Worm (Caenorhabditis elegans) whole organism, L3 larva: ENCODE data around the gene F11A10.5.
A peak's percentile ranks its signal among the peaks of the same experiment; 100 is the strongest.

Experiments
- ceh-16 ChIP-seq: sonication (generic microtip); optimal IDR thresholded peaks from 2 replicates; lab custom pipeline; 2017; ENCODE audit warnings: missing biosample characterization, missing genetic modification characterization
- ceh-28 ChIP-seq: fragments of 150-350 bp; optimal IDR thresholded peaks from 2 replicates; lab custom pipeline; 2014; ENCODE audit warnings: missing biosample characterization, missing genetic modification reagents, missing genetic modification characterization
- ceh-82 ChIP-seq: fragments of 150-350 bp; optimal IDR thresholded peaks from 2 replicates; lab custom pipeline; 2014; ENCODE audit warnings: missing biosample characterization, missing genetic modification characterization
- egl-27 ChIP-seq: sonication (generic microtip); optimal IDR thresholded peaks from 4 replicates; lab custom pipeline; 2017; ENCODE audit warnings: missing biosample characterization, missing genetic modification reagents, missing genetic modification characterization
- elt-1 ChIP-seq: fragments of 150-350 bp; optimal IDR thresholded peaks from 2 replicates; lab custom pipeline; 2014; ENCODE audit warnings: missing biosample characterization, missing genetic modification characterization
- elt-2 ChIP-seq: sonication (generic microtip); optimal IDR thresholded peaks from 2 replicates; lab custom pipeline; 2016; ENCODE audit warnings: missing genetic modification reagents, mild to moderate bottlenecking, missing genetic modification characterization, missing compliant biosample characterization
- elt-3 ChIP-seq, 3 experiments: fragments of 150-350 bp in 1 of 3; sonication (generic microtip) in 2 of 3; optimal IDR thresholded peaks; 2 replicates in 2 of 3; 4 replicates in 1 of 3; lab custom pipeline; 2014 to 2017; ENCODE audit warnings: missing biosample characterization in 3 of 3, missing genetic modification characterization in 3 of 3
- eor-1 ChIP-seq, 2 experiments: fragments of 150-350 bp; optimal IDR thresholded peaks; 2 replicates each; lab custom pipeline; 2014 to 2018; ENCODE audit warnings: missing biosample characterization in 2 of 2, missing genetic modification characterization in 2 of 2
- fkh-10 ChIP-seq: sonication (generic microtip); optimal IDR thresholded peaks from 2 replicates; lab custom pipeline; 2017; ENCODE audit warnings: missing biosample characterization, missing genetic modification reagents, missing genetic modification characterization
- fkh-2 ChIP-seq: fragments of 150-350 bp; optimal IDR thresholded peaks from 2 replicates; lab custom pipeline; 2014; ENCODE audit warnings: missing biosample characterization, missing genetic modification reagents, missing genetic modification characterization
- hmg-11 ChIP-seq: sonication (generic microtip); optimal IDR thresholded peaks from 2 replicates; lab custom pipeline; 2016; ENCODE audit warnings: missing genetic modification characterization, missing compliant biosample characterization
- jun-1 ChIP-seq: fragments of 150-350 bp; optimal IDR thresholded peaks from 2 replicates; lab custom pipeline; 2014; ENCODE audit warnings: missing biosample characterization, missing genetic modification reagents, missing genetic modification characterization
- lin-15B ChIP-seq: fragments of 150-350 bp; optimal IDR thresholded peaks from 2 replicates; lab custom pipeline; 2014; ENCODE audit warnings: missing biosample characterization, missing genetic modification characterization
- lsy-12 ChIP-seq: sonication (generic microtip); optimal IDR thresholded peaks from 2 replicates; lab custom pipeline; 2016; ENCODE audit warnings: mild to moderate bottlenecking, missing genetic modification characterization, missing compliant biosample characterization
- nhr-12 ChIP-seq: fragments of 150-350 bp; optimal IDR thresholded peaks from 2 replicates; lab custom pipeline; 2014; ENCODE audit warnings: missing biosample characterization, missing genetic modification characterization
- nhr-23 ChIP-seq: fragments of 150-350 bp; optimal IDR thresholded peaks from 2 replicates; lab custom pipeline; 2014; ENCODE audit warnings: missing biosample characterization, missing genetic modification reagents, missing genetic modification characterization
- nhr-25 ChIP-seq: sonication (generic microtip); optimal IDR thresholded peaks from 2 replicates; lab custom pipeline; 2017; ENCODE audit warnings: missing biosample characterization, missing genetic modification characterization
- nhr-28 ChIP-seq: fragments of 150-350 bp; optimal IDR thresholded peaks from 2 replicates; lab custom pipeline; 2014; ENCODE audit warnings: missing biosample characterization, missing genetic modification characterization
- nhr-43 ChIP-seq: sonication (generic microtip); optimal IDR thresholded peaks from 2 replicates; lab custom pipeline; 2016; ENCODE audit warnings: mild to moderate bottlenecking, missing genetic modification characterization, missing compliant biosample characterization; ENCODE audit not compliant: poor library complexity, severe bottlenecking
- nhr-67 ChIP-seq: fragments of 150-350 bp; optimal IDR thresholded peaks from 2 replicates; lab custom pipeline; 2014; ENCODE audit warnings: missing biosample characterization, missing genetic modification characterization
- nhr-76 ChIP-seq: fragments of 150-350 bp; sonication (generic microtip); optimal IDR thresholded peaks from 5 replicates; lab custom pipeline; 2014; ENCODE audit warnings: missing biosample characterization, missing genetic modification characterization
- nhr-77 ChIP-seq: fragments of 150-350 bp; optimal IDR thresholded peaks from 2 replicates; lab custom pipeline; 2014; ENCODE audit warnings: missing biosample characterization, missing genetic modification characterization
- pha-4 ChIP-seq: fragments of 150-350 bp; optimal IDR thresholded peaks from 2 replicates; lab custom pipeline; 2014; ENCODE audit warnings: missing biosample characterization, missing genetic modification reagents, missing genetic modification characterization
- pqm-1 ChIP-seq: fragments of 150-350 bp; optimal IDR thresholded peaks from 2 replicates; lab custom pipeline; 2017; ENCODE audit warnings: missing biosample characterization, missing genetic modification characterization, inconsistent platforms
- tbx-2 ChIP-seq: sonication (generic microtip); optimal IDR thresholded peaks from 2 replicates; lab custom pipeline; 2016; ENCODE audit warnings: mild to moderate bottlenecking, missing genetic modification characterization, missing compliant biosample characterization
- zag-1 ChIP-seq: fragments of 150-350 bp; optimal IDR thresholded peaks from 2 replicates; lab custom pipeline; 2014; ENCODE audit warnings: missing biosample characterization, missing genetic modification characterization
- ztf-11 ChIP-seq: fragments of 150-350 bp; optimal IDR thresholded peaks from 2 replicates; lab custom pipeline; 2014; ENCODE audit warnings: missing biosample characterization, missing genetic modification characterization

The F11A10.5 gene

DNA sequence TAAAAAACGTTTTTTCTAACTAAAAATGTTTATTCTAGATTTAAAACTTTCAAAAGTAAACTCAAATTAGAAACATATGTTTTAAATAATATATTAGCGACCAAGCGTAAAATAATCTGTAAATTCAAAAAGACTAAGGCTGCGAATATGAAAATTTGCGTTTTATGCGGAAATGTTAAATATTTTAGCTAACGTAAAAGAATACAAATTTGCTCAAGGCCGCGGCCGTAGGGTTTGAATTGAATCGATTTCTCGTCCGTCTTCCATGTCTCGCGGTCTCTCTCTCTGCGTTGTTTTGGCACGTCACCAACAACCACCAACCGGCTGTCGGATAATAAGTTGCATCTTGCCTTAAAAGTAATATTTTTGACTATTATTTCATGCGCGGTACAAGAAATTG is at the start of gene F11A10.5:
F11A10.5 (plus strand) TSS at position 301 of the 400 bp plus-strand sequence.
- TF ChIP-seq nhr-43 (tag; lab: Kevin White, UChicago) (no peak), nhr-25 (tag; lab: Kevin White, UChicago) (peak; percentile 22), nhr-77 (tag; lab: Kevin White, UChicago) (no peak), lin-15B (tag; lab: Kevin White, UChicago) (peak; percentile 41), nhr-23 (tag; lab: Kevin White, UChicago) (peak; percentile 7), ztf-11 (tag; lab: Kevin White, UChicago) (no peak), hmg-11 (tag; lab: Kevin White, UChicago) (no peak)

DNA sequence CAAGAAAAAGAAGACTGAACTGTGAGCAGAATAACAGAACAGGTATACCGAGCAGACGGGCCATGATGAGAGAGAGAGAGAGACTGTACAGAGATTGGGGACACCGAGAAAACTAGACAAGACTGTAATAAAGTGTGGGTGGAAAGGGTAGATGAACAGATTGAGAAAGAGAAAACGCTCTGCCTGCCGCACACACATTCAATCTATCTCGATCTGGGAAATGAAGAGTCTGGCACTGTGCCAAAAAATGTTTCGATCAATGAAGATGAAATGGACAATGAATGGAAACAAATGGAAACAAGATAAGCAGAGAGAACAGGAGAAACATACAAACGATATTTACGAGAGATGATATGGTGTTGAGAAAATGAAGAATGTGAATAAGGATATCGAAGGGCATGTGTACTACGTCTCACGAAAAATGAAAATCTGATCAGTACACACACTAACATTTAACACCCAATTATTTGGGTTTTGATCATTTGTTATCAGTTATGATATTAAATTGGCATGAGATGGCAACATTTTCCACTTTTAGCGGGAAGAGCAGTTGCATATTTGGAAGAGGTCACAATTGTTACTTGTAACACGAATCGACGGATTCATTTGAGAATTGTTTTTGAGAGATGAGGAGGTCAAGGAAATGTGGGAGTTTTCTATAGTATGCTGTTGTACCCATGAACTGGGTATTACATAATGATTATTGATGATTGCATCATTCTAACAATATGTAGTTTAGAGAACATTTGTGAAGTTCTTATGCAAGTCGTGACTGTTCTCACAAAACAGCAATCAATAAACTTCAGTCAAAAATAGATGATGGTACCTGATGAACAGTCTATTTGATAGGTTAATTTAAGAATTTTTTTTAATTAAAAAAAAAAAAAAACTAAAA is 48.8 kb upstream of the F11A10.5 start:
- TF ChIP-seq elt-2 (tag; lab: Kevin White, UChicago) (peak; percentile 19), pqm-1 (tag; lab: Kevin White, UChicago) (peak; percentile 16), ceh-16 (tag; lab: Kevin White, UChicago) (no peak), elt-1 (tag; lab: Kevin White, UChicago) (peak; percentile 8), nhr-43 (tag; lab: Kevin White, UChicago) (peak; percentile 62), fkh-10 (GFP tag; lab: Kevin White, UChicago) (no peak), nhr-23 (tag; lab: Kevin White, UChicago) (peak; percentile 60)

DNA sequence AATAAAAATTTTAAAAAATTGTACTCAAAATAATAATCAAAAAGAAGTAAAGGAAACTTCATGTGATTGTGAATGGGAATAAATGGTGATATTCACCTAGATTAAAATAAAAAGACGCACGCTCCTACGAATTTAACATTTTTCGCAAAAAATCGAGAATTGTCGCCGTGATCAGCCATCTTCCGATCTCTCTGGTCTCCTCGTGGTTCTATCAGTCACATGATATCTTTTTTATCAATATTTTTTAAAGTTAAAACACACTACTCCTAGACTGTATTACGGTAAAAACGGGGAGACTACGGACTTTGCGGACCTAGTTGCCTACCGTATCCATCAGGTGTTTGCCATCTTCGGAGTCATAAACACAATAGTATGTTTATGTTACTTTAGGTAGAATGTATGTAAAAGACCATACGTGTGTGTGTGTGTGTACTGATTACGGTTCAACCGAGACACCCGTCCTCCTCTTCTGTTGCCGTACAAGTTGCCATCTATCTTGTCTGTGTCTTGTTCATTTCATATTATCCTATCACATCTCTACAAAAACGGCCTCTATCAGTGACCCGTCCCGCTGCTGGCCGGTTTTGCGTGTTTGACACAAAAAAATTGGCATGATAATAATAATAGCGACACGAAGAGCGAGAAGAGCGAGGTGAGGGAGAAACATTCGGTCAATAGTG is 47.3 kb upstream of the F11A10.5 start, which contains the start of gene T12G3.2:
T12G3.2 (minus strand) TSS at position 444 of the 680 bp plus-strand sequence.
- TF ChIP-seq nhr-43 (tag; lab: Kevin White, UChicago) (peak; percentile 16), jun-1 (tag; lab: Kevin White, UChicago) (peak; percentile 10), nhr-76 (tag; lab: Kevin White, UChicago) (no peak), hmg-11 (tag; lab: Kevin White, UChicago) (no peak), pqm-1 (tag; lab: Kevin White, UChicago) (peak; percentile 52), ceh-28 (tag; lab: Kevin White, UChicago) (peak; percentile 7), elt-2 (tag; lab: Kevin White, UChicago) (peak; percentile 82), ceh-82 (tag; lab: Kevin White, UChicago) (no peak), fkh-2 (tag; lab: Kevin White, UChicago) (no peak), pha-4 (tag; lab: Kevin White, UChicago) (peak; percentile 28), eor-1 (tag; optimal IDR thresholded peaks at IDR 0.05; lab: Kevin White, UChicago) (no peak), lsy-12 (tag; lab: Kevin White, UChicago) (peak; percentile 1), lin-15B (tag; lab: Kevin White, UChicago) (no peak), nhr-12 (no peak), nhr-67 (tag; lab: Kevin White, UChicago) (no peak), nhr-23 (tag; lab: Kevin White, UChicago) (peak; percentile 13), nhr-28 (no peak), elt-3 (tag; optimal IDR thresholded peaks at IDR 0.05; lab: Kevin White, UChicago) (peak in 1 of 3 experiments; percentile 59), fkh-10 (GFP tag; lab: Kevin White, UChicago) (no peak), nhr-25 (tag; lab: Kevin White, UChicago) (peak; percentile 1), tbx-2 (no peak)

ce11 chrIV:12047552-12048347 is 46.2 kb upstream of the F11A10.5 start, which contains the start of gene T12G3.4:
Gene T12G3.4 (plus strand): TSS chrIV:12048256.
- TF ChIP-seq elt-1 (tag; lab: Kevin White, UChicago): no peak
- no peak for TF ChIP-seq egl-27
- no peak for TF ChIP-seq zag-1 (tag; lab: Kevin White, UChicago)
- TF ChIP-seq ceh-28 (tag; lab: Kevin White, UChicago): no peak
- peak; percentile 90 for TF ChIP-seq pha-4 (tag; lab: Kevin White, UChicago)
- no peak for TF ChIP-seq lsy-12 (tag; lab: Kevin White, UChicago)
